Fruit fly (Drosophila melanogaster) whole organism, embryonic: Measurements from ENCODE around the gene Tsen34.

Experiments used
- Abd-B ChIP-seq: fragments of 200-800 bp; sonication (Bioruptor generic); optimal IDR thresholded peaks from 2 replicates; lab custom pipeline; 2018; ENCODE audit warnings: missing biosample characterization, mild to moderate bottlenecking, missing genetic modification characterization, moderate library complexity
- Adf1 ChIP-seq: fragments of 200-800 bp; sonication (Bioruptor generic); IDR thresholded peaks from 2 replicates; pipeline ENCODE4 v1.3.6; 2022; ENCODE audit warnings: missing biosample characterization, missing genetic modification characterization
- BtbVII ChIP-seq: fragments of 200-800 bp; sonication (Bioruptor generic); optimal IDR thresholded peaks from 3 replicates; lab custom pipeline; 2017; ENCODE audit warnings: missing biosample characterization, mild to moderate bottlenecking, missing genetic modification characterization
- CG10959 ChIP-seq: fragments of 200-800 bp; sonication (Bioruptor generic); IDR thresholded peaks from 2 replicates; pipeline ENCODE4 v1.3.6; 2022; ENCODE audit warnings: missing biosample characterization, missing genetic modification characterization
- CG10979 ChIP-seq: fragments of 200-800 bp; sonication (Bioruptor generic); optimal IDR thresholded peaks from 2 replicates; lab custom pipeline; 2018; ENCODE audit warnings: missing biosample characterization, mild to moderate bottlenecking, missing genetic modification characterization, moderate library complexity
- CG12219 ChIP-seq: fragments of 200-800 bp; sonication (Bioruptor generic); optimal IDR thresholded peaks from 3 replicates; lab custom pipeline; 2018; ENCODE audit warnings: missing biosample characterization, mild to moderate bottlenecking, missing genetic modification characterization
- CG13287 ChIP-seq: fragments of 200-800 bp; sonication (Bioruptor generic); IDR thresholded peaks from 2 replicates; pipeline ENCODE4 v1.3.6; 2022; ENCODE audit warnings: missing biosample characterization, missing genetic modification characterization; ENCODE audit not compliant: partially characterized antibody
- CG15073 ChIP-seq: fragments of 200-800 bp; sonication (Bioruptor generic); optimal IDR thresholded peaks from 2 replicates; lab custom pipeline; 2016; ENCODE audit warnings: missing biosample characterization, missing genetic modification characterization
- CG15479 ChIP-seq: fragments of 200-800 bp; sonication (Bioruptor generic); optimal IDR thresholded peaks from 3 replicates; lab custom pipeline; 2019; ENCODE audit warnings: missing biosample characterization, mild to moderate bottlenecking, missing genetic modification characterization, moderate library complexity
- CG15601 ChIP-seq: fragments of 200-800 bp; sonication (Bioruptor generic); optimal IDR thresholded peaks from 3 replicates; lab custom pipeline; 2019; ENCODE audit warnings: missing biosample characterization, mild to moderate bottlenecking, missing genetic modification characterization, moderate library complexity
- CG17802 ChIP-seq: fragments of 200-800 bp; sonication (Bioruptor generic); optimal IDR thresholded peaks from 2 replicates; lab custom pipeline; 2018; ENCODE audit warnings: missing biosample characterization, mild to moderate bottlenecking, missing genetic modification characterization, moderate library complexity
- CG18476 ChIP-seq: fragments of 200-800 bp; sonication (Bioruptor generic); optimal IDR thresholded peaks from 2 replicates; lab custom pipeline; 2016; ENCODE audit warnings: missing biosample characterization, mild to moderate bottlenecking, missing genetic modification characterization
- CG2712 ChIP-seq: fragments of 200-800 bp; optimal IDR thresholded peaks from 3 replicates; lab custom pipeline; 2019; ENCODE audit warnings: missing biosample characterization, mild to moderate bottlenecking, missing genetic modification characterization, moderate library complexity
- CG2889 ChIP-seq: fragments of 200-800 bp; sonication (Bioruptor generic); IDR thresholded peaks from 3 replicates; pipeline ENCODE4 v1.3.6; 2022; ENCODE audit warnings: missing biosample characterization, missing genetic modification characterization
- CG32532 ChIP-seq: fragments of 200-800 bp; sonication (Bioruptor generic); IDR thresholded peaks from 2 replicates; pipeline ENCODE4 v1.3.6; 2022; ENCODE audit warnings: missing biosample characterization, missing genetic modification characterization
- CG42726 ChIP-seq: fragments of 200-800 bp; sonication (Bioruptor generic); IDR thresholded peaks from 2 replicates; pipeline ENCODE4 v1.3.6; 2022; ENCODE audit warnings: missing biosample characterization, missing genetic modification characterization; ENCODE audit not compliant: partially characterized antibody
- CG4617 ChIP-seq: fragments of 200-800 bp; sonication (Bioruptor generic); optimal IDR thresholded peaks from 3 replicates; lab custom pipeline; 2016; ENCODE audit warnings: missing biosample characterization, missing genetic modification characterization, borderline replicate concordance
- CG8089 ChIP-seq: fragments of 200-800 bp; sonication (Bioruptor generic); optimal IDR thresholded peaks from 3 replicates; lab custom pipeline; 2016; ENCODE audit warnings: missing biosample characterization, missing genetic modification characterization
- CG8388 ChIP-seq: fragments of 200-800 bp; sonication (Bioruptor generic); optimal IDR thresholded peaks from 2 replicates; lab custom pipeline; 2019; ENCODE audit warnings: missing biosample characterization, mild to moderate bottlenecking, missing genetic modification characterization, moderate library complexity
- CkIIα-i1 ChIP-seq: fragments of 200-800 bp; sonication (Bioruptor generic); IDR thresholded peaks from 2 replicates; pipeline ENCODE4 v1.3.6; 2022; ENCODE audit warnings: missing biosample characterization, missing genetic modification characterization
- Dll ChIP-seq: fragments of 200-800 bp; sonication (Bioruptor generic); IDR thresholded peaks from 4 replicates; pipeline ENCODE4 v1.3.6; 2022; ENCODE audit warnings: missing biosample characterization, missing genetic modification characterization; ENCODE audit not compliant: partially characterized antibody
- Drgx ChIP-seq: fragments of 200-800 bp; sonication (Bioruptor generic); IDR thresholded peaks from 2 replicates; pipeline ENCODE4 v1.3.6; 2022; ENCODE audit warnings: missing biosample characterization, missing genetic modification characterization
- Ets97D ChIP-seq: fragments of 200-800 bp; sonication (Bioruptor generic); optimal IDR thresholded peaks from 3 replicates; lab custom pipeline; 2016; ENCODE audit warnings: missing biosample characterization, missing genetic modification characterization
- H15 ChIP-seq: fragments of 200-800 bp; sonication (Bioruptor generic); IDR thresholded peaks from 3 replicates; pipeline ENCODE4 v1.3.6; 2022; ENCODE audit warnings: missing biosample characterization, missing genetic modification characterization
- Hand ChIP-seq: fragments of 200-800 bp; sonication (Bioruptor generic); optimal IDR thresholded peaks from 2 replicates; lab custom pipeline; 2017; ENCODE audit warnings: mild to moderate bottlenecking, missing biosample characterization, missing genetic modification reagents, missing genetic modification characterization
- Hmx ChIP-seq: fragments of 200-800 bp; sonication (Bioruptor generic); optimal IDR thresholded peaks from 2 replicates; lab custom pipeline; 2016; ENCODE audit warnings: missing biosample characterization, missing genetic modification characterization
- MTF-1 ChIP-seq: fragments of 200-800 bp; sonication (Bioruptor generic); optimal IDR thresholded peaks from 2 replicates; lab custom pipeline; 2018; ENCODE audit warnings: missing biosample characterization, mild to moderate bottlenecking, missing genetic modification characterization, borderline replicate concordance
- Mes4 ChIP-seq: fragments of 200-800 bp; sonication (Bioruptor generic); optimal IDR thresholded peaks from 2 replicates; lab custom pipeline; 2016; ENCODE audit warnings: missing biosample characterization, missing genetic modification characterization
- Optix ChIP-seq: fragments of 200-800 bp; sonication (Bioruptor generic); IDR thresholded peaks from 3 replicates; pipeline ENCODE4 v1.3.6; 2022; ENCODE audit warnings: missing biosample characterization, missing genetic modification characterization
- Six4 ChIP-seq: fragments of 200-800 bp; sonication (Bioruptor generic); optimal IDR thresholded peaks from 2 replicates; lab custom pipeline; 2016; ENCODE audit warnings: missing biosample characterization, missing genetic modification characterization
- Vsx1 ChIP-seq: fragments of 200-800 bp; sonication (Bioruptor generic); optimal IDR thresholded peaks from 2 replicates; lab custom pipeline; 2017; ENCODE audit warnings: missing biosample characterization, mild to moderate bottlenecking, missing genetic modification characterization, missing genetic modification reagents
- ap ChIP-seq: fragments of 200-800 bp; sonication (Bioruptor generic); IDR thresholded peaks from 2 replicates; pipeline ENCODE4 v1.3.6; 2022; ENCODE audit warnings: missing biosample characterization, missing genetic modification characterization
- ase ChIP-seq: fragments of 200-800 bp; sonication (Bioruptor generic); IDR thresholded peaks from 3 replicates; pipeline ENCODE4 v1.3.6; 2022; ENCODE audit warnings: missing biosample characterization, missing genetic modification characterization
- az2 ChIP-seq: fragments of 200-800 bp; sonication (Bioruptor generic); optimal IDR thresholded peaks from 3 replicates; lab custom pipeline; 2016; ENCODE audit warnings: missing biosample characterization, missing genetic modification characterization
- cas ChIP-seq: fragments of 200-800 bp; sonication (Bioruptor generic); IDR thresholded peaks from 2 replicates; pipeline ENCODE4 v1.3.6; 2022; ENCODE audit warnings: missing biosample characterization, missing genetic modification characterization
- fd102C ChIP-seq: fragments of 200-800 bp; sonication (Bioruptor generic); optimal IDR thresholded peaks from 2 replicates; lab custom pipeline; 2018; ENCODE audit warnings: missing biosample characterization, mild to moderate bottlenecking, missing genetic modification characterization, moderate library complexity
- gro ChIP-seq: fragments of 200-800 bp; sonication (Bioruptor generic); optimal IDR thresholded peaks from 2 replicates; lab custom pipeline; 2016; ENCODE audit warnings: missing biosample characterization, missing genetic modification characterization
- inv ChIP-seq: fragments of 200-800 bp; sonication (Bioruptor generic); IDR thresholded peaks from 2 replicates; pipeline ENCODE4 v1.3.6; 2022; ENCODE audit warnings: missing biosample characterization, missing genetic modification characterization; ENCODE audit not compliant: partially characterized antibody
- lbe ChIP-seq: fragments of 200-800 bp; sonication (Bioruptor generic); optimal IDR thresholded peaks from 2 replicates; lab custom pipeline; 2016; ENCODE audit warnings: missing biosample characterization, mild to moderate bottlenecking, missing genetic modification characterization
- nom ChIP-seq: fragments of 200-800 bp; sonication (Bioruptor generic); optimal IDR thresholded peaks from 2 replicates; lab custom pipeline; 2017; ENCODE audit warnings: missing biosample characterization, missing genetic modification characterization, mild to moderate bottlenecking, moderate library complexity, missing genetic modification reagents
- pnt ChIP-seq: fragments of 200-800 bp; sonication (Bioruptor generic); optimal IDR thresholded peaks from 3 replicates; lab custom pipeline; 2016; ENCODE audit warnings: missing biosample characterization, missing genetic modification characterization
- prd ChIP-seq, 3 experiments: fragments of >200 bp in 2 of 3; fragments of 200-800 bp in 1 of 3; sonication (Bioruptor generic) in 1 of 3; optimal IDR thresholded peaks in 2 of 3; IDR thresholded peaks in 1 of 3; 2 replicates in 2 of 3; 3 replicates in 1 of 3; pipeline versions ENCODE4 v1.3.6 to Lab custom; 2017 to 2022; ENCODE audit warnings: missing biosample characterization in 1 of 3, missing genetic modification characterization in 1 of 3
- sens-2 ChIP-seq: fragments of 200-800 bp; sonication (Bioruptor generic); IDR thresholded peaks from 2 replicates; pipeline ENCODE4 v1.3.6; 2022; ENCODE audit warnings: missing biosample characterization, missing genetic modification characterization
- sisA ChIP-seq: fragments of 200-800 bp; sonication (Bioruptor generic); IDR thresholded peaks from 2 replicates; pipeline ENCODE4 v1.3.6; 2022; ENCODE audit warnings: missing biosample characterization, missing genetic modification characterization
- slbo ChIP-seq: fragments of 200-800 bp; sonication (Bioruptor generic); IDR thresholded peaks from 2 replicates; pipeline ENCODE4 v1.3.6; 2022; ENCODE audit warnings: missing biosample characterization, missing genetic modification characterization
- sna ChIP-seq: fragments of 200-800 bp; sonication (Bioruptor generic); IDR thresholded peaks from 2 replicates; pipeline ENCODE4 v1.3.6; 2022; ENCODE audit warnings: missing biosample characterization, missing genetic modification characterization; ENCODE audit not compliant: partially characterized antibody
- sqz ChIP-seq: fragments of 200-800 bp; sonication (Bioruptor generic); optimal IDR thresholded peaks from 3 replicates; lab custom pipeline; 2018; ENCODE audit warnings: missing biosample characterization, mild to moderate bottlenecking, missing genetic modification characterization
- stwl ChIP-seq: fragments of 200-800 bp; sonication (Bioruptor generic); optimal IDR thresholded peaks from 3 replicates; lab custom pipeline; 2018; ENCODE audit warnings: missing biosample characterization, mild to moderate bottlenecking, missing genetic modification characterization, moderate library complexity
- trh ChIP-seq: fragments of 200-800 bp; sonication (Bioruptor generic); optimal IDR thresholded peaks from 2 replicates; lab custom pipeline; 2016; ENCODE audit warnings: missing biosample characterization, missing genetic modification characterization
- twi ChIP-seq: fragments of 200-800 bp; optimal IDR thresholded peaks from 2 replicates; lab custom pipeline; 2019; ENCODE audit warnings: missing biosample characterization, mild to moderate bottlenecking, missing genetic modification characterization, moderate library complexity
- yki ChIP-seq: fragments of >200 bp; optimal IDR thresholded peaks from 3 replicates; lab custom pipeline; 2018

The Tsen34 gene

DNA sequence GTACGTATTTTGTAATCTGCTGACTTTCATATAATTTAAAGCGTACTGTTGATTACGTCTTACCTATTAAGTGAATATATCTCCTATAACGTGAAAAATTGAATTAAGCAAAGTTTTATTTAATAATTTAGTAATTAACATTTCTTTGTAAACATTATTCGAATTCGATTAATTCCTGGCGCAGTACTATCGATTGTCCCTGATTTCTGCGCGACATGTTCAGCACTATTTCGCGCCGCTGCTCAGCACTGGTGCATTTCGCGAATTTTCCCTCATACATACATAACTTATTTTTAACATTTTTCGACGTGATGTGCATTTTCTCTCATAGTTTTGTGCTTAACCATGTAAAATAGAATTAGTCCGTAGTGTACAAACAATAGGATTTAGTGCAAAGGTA lies 28.0 kb upstream of the Tsen34 start, which contains the start of gene Helz (continued):
- TF ChIP-seq Hand (GFP tag; lab: Kevin White, UChicago) (no peak), slbo (GFP tag; lab: Robert Waterston, UW) (peak; percentile 75), CG12219 (no peak), lbe (GFP tag; lab: Kevin White, UChicago) (peak; percentile 3), Optix (GFP tag; lab: Robert Waterston, UW) (no peak), CG10959 (GFP tag; lab: Robert Waterston, UW) (no peak), fd102C (GFP tag; lab: Kevin White, UChicago) (no peak), CG17802 (tag; lab: Kevin White, UChicago) (no peak), nom (GFP tag; lab: Kevin White, UChicago) (no peak), BtbVII (GFP tag; lab: Kevin White, UChicago) (no peak), Hmx (GFP tag; lab: Kevin White, UChicago) (no peak), stwl (tag; lab: Kevin White, UChicago) (peak; percentile 6), CG42726 (GFP tag; lab: Robert Waterston, UW) (no peak), twi (tag; lab: Kevin White, UChicago) (no peak), prd (optimal IDR thresholded peaks at IDR 0.05; lab: Kevin White, UChicago) (no peak), prd (GFP tag; IDR thresholded peaks at IDR 0.05; lab: Robert Waterston, UW) (no peak), Ets97D (GFP tag; lab: Kevin White, UChicago) (no peak), MTF-1 (GFP tag; lab: Kevin White, UChicago) (no peak), Drgx (no peak), Dll (no peak), Six4 (GFP tag; lab: Kevin White, UChicago) (no peak), pnt (GFP tag; lab: Kevin White, UChicago) (no peak), CG13287 (GFP tag; lab: Robert Waterston, UW) (no peak; the same call in 1 of the 2 replicates), sna (GFP tag; lab: Robert Waterston, UW) (no peak), sens-2 (GFP tag; lab: Robert Waterston, UW) (no peak), Adf1 (GFP tag; lab: Robert Waterston, UW) (no peak), gro (GFP tag; lab: Kevin White, UChicago) (peak; percentile 31), CG4617 (GFP tag; lab: Kevin White, UChicago) (no peak), CG15601 (no peak), ase (GFP tag; lab: Robert Waterston, UW) (no peak), cas (GFP tag; lab: Robert Waterston, UW) (no peak), CG15479 (GFP tag; lab: Kevin White, UChicago) (no peak), Mes4 (no peak), sqz (GFP tag; lab: Kevin White, UChicago) (no peak), CkIIα-i1 (GFP tag; lab: Robert Waterston, UW) (no peak), sisA (GFP tag; lab: Robert Waterston, UW) (no peak), CG10979 (tag; lab: Kevin White, UChicago) (no peak), CG2889 (GFP tag; lab: Robert Waterston, UW) (no peak), trh (GFP tag; lab: Kevin White, UChicago) (no peak), Abd-B (GFP tag; lab: Kevin White, UChicago) (no peak), CG8089 (GFP tag; lab: Kevin White, UChicago) (no peak), CG2712 (tag; lab: Kevin White, UChicago) (no peak), CG8388 (GFP tag; lab: Kevin White, UChicago) (no peak), H15 (GFP tag; lab: Robert Waterston, UW) (no peak), CG32532 (no peak; the same call in 1 of the 2 replicates), CG15073 (GFP tag; lab: Kevin White, UChicago) (no peak), inv (GFP tag; lab: Robert Waterston, UW) (no peak), ap (no peak), CG18476 (no peak), Vsx1 (GFP tag; lab: Kevin White, UChicago) (peak; percentile 20), yki (lab: Kevin White, UChicago) (no peak), az2 (no peak)
